Worm (Caenorhabditis elegans) whole organism, mixed stage, embryonic: ENCODE measurements around the gene F10E7.6.

Source experiments
- M03D4.4 ChIP-seq: sonication (generic microtip); optimal IDR thresholded peaks from 2 replicates; lab custom pipeline; 2017; ENCODE audit warnings: mild to moderate bottlenecking, missing genetic modification characterization, missing compliant biosample characterization
- bed-3 ChIP-seq: fragments of 200-800 bp; sonication (Bioruptor generic); optimal IDR thresholded peaks from 3 replicates; lab custom pipeline; 2018; ENCODE audit warnings: mild to moderate bottlenecking, missing genetic modification characterization, moderate library complexity, missing compliant biosample characterization
- blmp-1 ChIP-seq: fragments of 150-350 bp; optimal IDR thresholded peaks from 2 replicates; lab custom pipeline; 2014; ENCODE audit warnings: missing biosample characterization, missing genetic modification characterization
- ceh-39 ChIP-seq: fragments of 150-350 bp; optimal IDR thresholded peaks from 2 replicates; lab custom pipeline; 2014; ENCODE audit warnings: missing biosample characterization, missing genetic modification characterization
- ceh-43 ChIP-seq: fragments of 200-800 bp; sonication (Bioruptor generic); optimal IDR thresholded peaks from 2 replicates; lab custom pipeline; 2018; ENCODE audit warnings: mild to moderate bottlenecking, missing genetic modification characterization, moderate library complexity, missing compliant biosample characterization
- ceh-83 ChIP-seq: fragments of 200-800 bp; sonication (Bioruptor generic); optimal IDR thresholded peaks from 2 replicates; lab custom pipeline; 2018; ENCODE audit warnings: mild to moderate bottlenecking, missing genetic modification characterization, missing compliant biosample characterization
- ces-1 ChIP-seq: fragments of 150-350 bp; optimal IDR thresholded peaks from 2 replicates; lab custom pipeline; 2014; ENCODE audit warnings: missing biosample characterization, missing genetic modification reagents, missing genetic modification characterization
- cnd-1 ChIP-seq: fragments of 200-800 bp; sonication (Bioruptor generic); optimal IDR thresholded peaks from 2 replicates; lab custom pipeline; 2018; ENCODE audit warnings: mild to moderate bottlenecking, missing genetic modification characterization, missing compliant biosample characterization
- elt-1 ChIP-seq: sonication (generic microtip); optimal IDR thresholded peaks from 2 replicates; lab custom pipeline; 2017; ENCODE audit warnings: missing genetic modification characterization, mild to moderate bottlenecking, missing compliant biosample characterization, antibody characterized with exemption, moderate library complexity, borderline replicate concordance; ENCODE audit not compliant: insufficient read depth
- elt-3 ChIP-seq: fragments of 150-350 bp; optimal IDR thresholded peaks from 2 replicates; lab custom pipeline; 2014; ENCODE audit warnings: missing biosample characterization, missing genetic modification characterization
- flh-1 ChIP-seq: fragments of 200-800 bp; sonication (Bioruptor generic); optimal IDR thresholded peaks from 2 replicates; lab custom pipeline; 2018; ENCODE audit warnings: mild to moderate bottlenecking, missing genetic modification characterization, moderate library complexity, missing compliant biosample characterization
- hlh-1 ChIP-seq: fragments of 150-350 bp; optimal IDR thresholded peaks from 2 replicates; lab custom pipeline; 2014; ENCODE audit warnings: missing biosample characterization, missing genetic modification reagents, missing genetic modification characterization
- lin-13 ChIP-seq: fragments of 150-350 bp; optimal IDR thresholded peaks from 2 replicates; lab custom pipeline; 2014; ENCODE audit warnings: missing biosample characterization, missing genetic modification characterization
- lsy-2 ChIP-seq: fragments of 150-350 bp; optimal IDR thresholded peaks from 2 replicates; lab custom pipeline; 2014; ENCODE audit warnings: missing biosample characterization, missing genetic modification characterization
- mab-5 ChIP-seq: fragments of 150-350 bp; optimal IDR thresholded peaks from 2 replicates; lab custom pipeline; 2014; ENCODE audit warnings: missing biosample characterization, missing genetic modification characterization
- mep-1 ChIP-seq: fragments of 150-350 bp; optimal IDR thresholded peaks from 2 replicates; lab custom pipeline; 2017; ENCODE audit warnings: missing biosample characterization, missing genetic modification reagents, missing genetic modification characterization, inconsistent platforms
- mls-2 ChIP-seq: sonication (generic microtip); optimal IDR thresholded peaks from 2 replicates; lab custom pipeline; 2016; ENCODE audit warnings: mild to moderate bottlenecking, missing genetic modification characterization, moderate library complexity, missing compliant biosample characterization
- nhr-12 ChIP-seq: fragments of 150-350 bp; optimal IDR thresholded peaks from 2 replicates; lab custom pipeline; 2014; ENCODE audit warnings: missing biosample characterization, missing genetic modification characterization
- nhr-2 ChIP-seq: fragments of 150-350 bp; optimal IDR thresholded peaks from 2 replicates; lab custom pipeline; 2014; ENCODE audit warnings: missing biosample characterization, missing genetic modification characterization
- nhr-237 ChIP-seq: fragments of 150-350 bp; optimal IDR thresholded peaks from 2 replicates; lab custom pipeline; 2014; ENCODE audit warnings: missing biosample characterization, missing genetic modification characterization
- nhr-28 ChIP-seq: fragments of 150-350 bp; optimal IDR thresholded peaks from 2 replicates; lab custom pipeline; 2014; ENCODE audit warnings: missing biosample characterization, missing genetic modification characterization
- pha-4 ChIP-seq: fragments of 150-350 bp; optimal IDR thresholded peaks from 2 replicates; lab custom pipeline; 2018; ENCODE audit warnings: missing biosample characterization, missing genetic modification reagents, missing genetic modification characterization
- sem-2 ChIP-seq: fragments of 200-800 bp; sonication (Bioruptor generic); optimal IDR thresholded peaks from 2 replicates; lab custom pipeline; 2018; ENCODE audit warnings: mild to moderate bottlenecking, missing genetic modification characterization, missing compliant biosample characterization
- snpc-4 ChIP-seq: fragments of 150-350 bp; optimal IDR thresholded peaks from 2 replicates; lab custom pipeline; 2014; ENCODE audit warnings: missing biosample characterization, missing genetic modification characterization
- sptf-1 ChIP-seq: sonication (generic microtip); optimal IDR thresholded peaks from 2 replicates; lab custom pipeline; 2017; ENCODE audit warnings: mild to moderate bottlenecking, missing genetic modification characterization, moderate library complexity, missing compliant biosample characterization
- tbx-8 ChIP-seq: fragments of 200-800 bp; sonication (Bioruptor generic); optimal IDR thresholded peaks from 2 replicates; lab custom pipeline; 2018; ENCODE audit warnings: mild to moderate bottlenecking, missing genetic modification characterization, moderate library complexity, missing compliant biosample characterization
- unc-120 ChIP-seq: sonication (generic microtip); optimal IDR thresholded peaks from 2 replicates; lab custom pipeline; 2017; ENCODE audit warnings: missing genetic modification characterization, missing compliant biosample characterization; ENCODE audit not compliant: poor library complexity, severe bottlenecking
- unc-39 ChIP-seq: fragments of 150-350 bp; optimal IDR thresholded peaks from 2 replicates; lab custom pipeline; 2014; ENCODE audit warnings: missing biosample characterization, missing genetic modification characterization
- unc-62 ChIP-seq: fragments of 150-350 bp; optimal IDR thresholded peaks from 2 replicates; lab custom pipeline; 2014; ENCODE audit warnings: missing biosample characterization, missing genetic modification reagents, missing genetic modification characterization
- zip-8 ChIP-seq: fragments of 150-350 bp; optimal IDR thresholded peaks from 2 replicates; lab custom pipeline; 2014; ENCODE audit warnings: missing biosample characterization, missing genetic modification characterization
- ztf-11 ChIP-seq: fragments of 150-350 bp; optimal IDR thresholded peaks from 2 replicates; lab custom pipeline; 2014; ENCODE audit warnings: missing biosample characterization, missing genetic modification characterization

F10E7.6 gene

DNA sequence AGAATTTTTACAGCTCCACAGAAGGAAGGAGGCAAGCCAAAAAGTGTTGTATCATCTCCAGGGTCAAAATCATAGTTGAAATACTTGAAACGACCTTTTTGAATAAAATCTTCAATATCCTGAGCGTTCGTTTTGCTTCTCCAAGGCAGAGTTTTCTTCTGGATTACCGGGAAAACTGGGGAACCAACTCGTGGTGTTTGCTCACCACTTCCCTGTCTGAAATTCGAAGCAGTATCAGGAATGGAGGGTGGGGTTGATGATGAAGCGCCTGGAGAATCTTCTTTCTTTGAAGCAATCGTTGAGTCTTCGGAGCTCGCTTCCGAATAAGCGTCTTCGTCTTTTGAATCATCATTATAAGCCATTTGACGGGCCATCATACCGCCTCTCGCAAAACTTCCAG, 9.8 kb upstream of the F10E7.6 start:
- no peak for TF ChIP-seq nhr-237 (tag; lab: Kevin White, UChicago)
- no peak for TF ChIP-seq elt-1
- no peak for TF ChIP-seq pha-4 (tag; lab: Kevin White, UChicago)
- no peak for TF ChIP-seq lin-13 (tag; lab: Kevin White, UChicago)
- TF ChIP-seq unc-62, result no peak
- no peak for TF ChIP-seq unc-120 (tag; lab: Kevin White, UChicago)
- TF ChIP-seq sem-2 (GFP tag; lab: Kevin White, UChicago), result no peak
- TF ChIP-seq ceh-43 (GFP tag; lab: Kevin White, UChicago), result no peak
- no peak for TF ChIP-seq ceh-83 (GFP tag; lab: Kevin White, UChicago)
- TF ChIP-seq unc-39 (tag; lab: Kevin White, UChicago), result no peak

- TF ChIP-seq nhr-28 (tag; lab: Kevin White, UChicago), result no peak
- no peak for TF ChIP-seq unc-39 (tag; lab: Kevin White, UChicago)
- TF ChIP-seq ztf-11 (tag; lab: Kevin White, UChicago), result no peak
- TF ChIP-seq cnd-1 (tag; lab: Kevin White, UChicago), result no peak
- peak; percentile 4 for TF ChIP-seq unc-120 (tag; lab: Kevin White, UChicago)
- no peak for TF ChIP-seq tbx-8 (GFP tag; lab: Kevin White, UChicago)
- TF ChIP-seq snpc-4 (tag; lab: Kevin White, UChicago), result no peak
- peak; percentile 33 for TF ChIP-seq sptf-1 (tag; lab: Kevin White, UChicago)
- TF ChIP-seq ceh-39 (tag; lab: Kevin White, UChicago), result peak; percentile 79
- TF ChIP-seq hlh-1, result peak; percentile 61
- TF ChIP-seq sem-2 (GFP tag; lab: Kevin White, UChicago), result no peak
- no peak for TF ChIP-seq M03D4.4 (tag; lab: Kevin White, UChicago)
- TF ChIP-seq mls-2 (tag; lab: Kevin White, UChicago), result peak; percentile 5
- TF ChIP-seq lin-13 (tag; lab: Kevin White, UChicago), result peak; percentile 63
- TF ChIP-seq mab-5 (tag; lab: Kevin White, UChicago), result peak; percentile 41
- no peak for TF ChIP-seq ceh-43 (GFP tag; lab: Kevin White, UChicago)
- peak; percentile 88 for TF ChIP-seq mep-1 (tag; lab: Kevin White, UChicago)
- TF ChIP-seq flh-1, result no peak
- peak; percentile 76 for TF ChIP-seq ces-1
- TF ChIP-seq pha-4 (tag; lab: Kevin White, UChicago), result peak; percentile 81
- TF ChIP-seq nhr-237 (tag; lab: Kevin White, UChicago), result peak; percentile 92
- no peak for TF ChIP-seq ceh-83 (GFP tag; lab: Kevin White, UChicago)
- no peak for TF ChIP-seq nhr-12 (tag; lab: Kevin White, UChicago)
- no peak for TF ChIP-seq elt-1
- TF ChIP-seq lsy-2 (tag; lab: Kevin White, UChicago), result peak; percentile 98
- TF ChIP-seq elt-3 (tag; lab: Kevin White, UChicago), result no peak
- TF ChIP-seq zip-8 (tag; lab: Kevin White, UChicago), result no peak
- TF ChIP-seq nhr-2 (tag; lab: Kevin White, UChicago), result no peak
- TF ChIP-seq bed-3 (GFP tag; lab: Kevin White, UChicago), result no peak
- peak; percentile 73 for TF ChIP-seq unc-62
Measured at ce11 chrII:7104794-7105613, 7.9 kb upstream of the F10E7.6 start, which contains the start of the genes farl-11 and rpl-33. TSS of gene farl-11 (minus strand) at chrII:7105035. TSS of gene rpl-33 (plus strand) at chrII:7105563.

DNA sequence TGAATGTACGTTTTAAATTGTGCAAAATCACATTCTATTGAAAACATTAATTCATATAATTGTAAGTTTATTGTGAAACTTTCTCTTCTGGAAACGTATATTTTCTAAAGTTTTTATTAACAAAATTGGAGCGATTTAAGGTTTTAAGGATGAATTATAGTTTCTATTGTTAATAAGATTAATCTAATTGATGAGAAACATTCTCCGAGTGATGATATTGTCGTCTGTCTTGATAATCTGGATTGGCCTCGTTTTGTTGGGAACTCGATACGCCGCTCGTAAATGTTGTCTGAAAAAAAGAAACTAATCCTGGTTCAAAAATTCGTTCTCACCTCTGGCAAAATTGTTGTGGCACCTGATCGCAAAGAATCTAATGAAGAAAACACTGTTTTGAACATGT, 6.6 kb upstream of the F10E7.6 start:
- TF ChIP-seq mep-1 (tag; lab: Kevin White, UChicago), result no peak
- TF ChIP-seq bed-3 (GFP tag; lab: Kevin White, UChicago), result no peak
- no peak for TF ChIP-seq M03D4.4 (tag; lab: Kevin White, UChicago)
- TF ChIP-seq zip-8 (tag; lab: Kevin White, UChicago), result no peak
- TF ChIP-seq ceh-83 (GFP tag; lab: Kevin White, UChicago), result no peak
- no peak for TF ChIP-seq nhr-2 (tag; lab: Kevin White, UChicago)
- no peak for TF ChIP-seq ces-1
- TF ChIP-seq elt-3 (tag; lab: Kevin White, UChicago), result no peak
- no peak for TF ChIP-seq flh-1
- TF ChIP-seq sem-2 (GFP tag; lab: Kevin White, UChicago), result no peak

- no peak for TF ChIP-seq unc-39 (tag; lab: Kevin White, UChicago)
- no peak for TF ChIP-seq blmp-1 (tag; lab: Kevin White, UChicago)
- TF ChIP-seq nhr-237 (tag; lab: Kevin White, UChicago), result no peak
- no peak for TF ChIP-seq mab-5 (tag; lab: Kevin White, UChicago)
- TF ChIP-seq bed-3 (GFP tag; lab: Kevin White, UChicago), result no peak
Measured at ce11 chrII:7109956-7110355, 2.9 kb upstream of the F10E7.6 start, which contains the start of gene F10E7.9. TSS of gene F10E7.9 (minus strand) at chrII:7110056.
